Worm (Caenorhabditis elegans) whole organism, mixed stage, embryonic: ENCODE measurements around the gene ZK721.3.

Source experiments
- blmp-1 ChIP-seq: fragments of 150-350 bp; optimal IDR thresholded peaks from 2 replicates; lab custom pipeline; 2014; ENCODE audit warnings: missing biosample characterization, missing genetic modification characterization
- ceh-39 ChIP-seq: fragments of 150-350 bp; optimal IDR thresholded peaks from 2 replicates; lab custom pipeline; 2014; ENCODE audit warnings: missing biosample characterization, missing genetic modification characterization
- ceh-43 ChIP-seq: fragments of 200-800 bp; sonication (Bioruptor generic); optimal IDR thresholded peaks from 2 replicates; lab custom pipeline; 2018; ENCODE audit warnings: mild to moderate bottlenecking, missing genetic modification characterization, moderate library complexity, missing compliant biosample characterization
- ceh-83 ChIP-seq: fragments of 200-800 bp; sonication (Bioruptor generic); optimal IDR thresholded peaks from 2 replicates; lab custom pipeline; 2018; ENCODE audit warnings: mild to moderate bottlenecking, missing genetic modification characterization, missing compliant biosample characterization
- ces-1 ChIP-seq: fragments of 150-350 bp; optimal IDR thresholded peaks from 2 replicates; lab custom pipeline; 2014; ENCODE audit warnings: missing biosample characterization, missing genetic modification reagents, missing genetic modification characterization
- cnd-1 ChIP-seq: fragments of 200-800 bp; sonication (Bioruptor generic); optimal IDR thresholded peaks from 2 replicates; lab custom pipeline; 2018; ENCODE audit warnings: mild to moderate bottlenecking, missing genetic modification characterization, missing compliant biosample characterization
- elt-1 ChIP-seq: sonication (generic microtip); optimal IDR thresholded peaks from 2 replicates; lab custom pipeline; 2017; ENCODE audit warnings: missing genetic modification characterization, mild to moderate bottlenecking, missing compliant biosample characterization, antibody characterized with exemption, moderate library complexity, borderline replicate concordance; ENCODE audit not compliant: insufficient read depth
- elt-3 ChIP-seq: fragments of 150-350 bp; optimal IDR thresholded peaks from 2 replicates; lab custom pipeline; 2014; ENCODE audit warnings: missing biosample characterization, missing genetic modification characterization
- hlh-1 ChIP-seq: fragments of 150-350 bp; optimal IDR thresholded peaks from 2 replicates; lab custom pipeline; 2014; ENCODE audit warnings: missing biosample characterization, missing genetic modification reagents, missing genetic modification characterization
- lin-13 ChIP-seq: fragments of 150-350 bp; optimal IDR thresholded peaks from 2 replicates; lab custom pipeline; 2014; ENCODE audit warnings: missing biosample characterization, missing genetic modification characterization
- lin-32 ChIP-seq: fragments of 200-800 bp; sonication (Bioruptor generic); optimal IDR thresholded peaks from 2 replicates; lab custom pipeline; 2018; ENCODE audit warnings: mild to moderate bottlenecking, missing genetic modification characterization, missing compliant biosample characterization
- lsy-2 ChIP-seq: fragments of 150-350 bp; optimal IDR thresholded peaks from 2 replicates; lab custom pipeline; 2014; ENCODE audit warnings: missing biosample characterization, missing genetic modification characterization
- mab-5 ChIP-seq: fragments of 150-350 bp; optimal IDR thresholded peaks from 2 replicates; lab custom pipeline; 2014; ENCODE audit warnings: missing biosample characterization, missing genetic modification characterization
- mep-1 ChIP-seq: fragments of 150-350 bp; optimal IDR thresholded peaks from 2 replicates; lab custom pipeline; 2017; ENCODE audit warnings: missing biosample characterization, missing genetic modification reagents, missing genetic modification characterization, inconsistent platforms
- mls-2 ChIP-seq: sonication (generic microtip); optimal IDR thresholded peaks from 2 replicates; lab custom pipeline; 2016; ENCODE audit warnings: mild to moderate bottlenecking, missing genetic modification characterization, moderate library complexity, missing compliant biosample characterization
- nhr-12 ChIP-seq: fragments of 150-350 bp; optimal IDR thresholded peaks from 2 replicates; lab custom pipeline; 2014; ENCODE audit warnings: missing biosample characterization, missing genetic modification characterization
- nhr-2 ChIP-seq: fragments of 150-350 bp; optimal IDR thresholded peaks from 2 replicates; lab custom pipeline; 2014; ENCODE audit warnings: missing biosample characterization, missing genetic modification characterization
- nhr-237 ChIP-seq: fragments of 150-350 bp; optimal IDR thresholded peaks from 2 replicates; lab custom pipeline; 2014; ENCODE audit warnings: missing biosample characterization, missing genetic modification characterization
- nhr-28 ChIP-seq: fragments of 150-350 bp; optimal IDR thresholded peaks from 2 replicates; lab custom pipeline; 2014; ENCODE audit warnings: missing biosample characterization, missing genetic modification characterization
- pha-4 ChIP-seq: fragments of 150-350 bp; optimal IDR thresholded peaks from 2 replicates; lab custom pipeline; 2018; ENCODE audit warnings: missing biosample characterization, missing genetic modification reagents, missing genetic modification characterization
- sem-2 ChIP-seq: fragments of 200-800 bp; sonication (Bioruptor generic); optimal IDR thresholded peaks from 2 replicates; lab custom pipeline; 2018; ENCODE audit warnings: mild to moderate bottlenecking, missing genetic modification characterization, missing compliant biosample characterization
- snpc-4 ChIP-seq: fragments of 150-350 bp; optimal IDR thresholded peaks from 2 replicates; lab custom pipeline; 2014; ENCODE audit warnings: missing biosample characterization, missing genetic modification characterization
- sptf-1 ChIP-seq: sonication (generic microtip); optimal IDR thresholded peaks from 2 replicates; lab custom pipeline; 2017; ENCODE audit warnings: mild to moderate bottlenecking, missing genetic modification characterization, moderate library complexity, missing compliant biosample characterization
- tbx-8 ChIP-seq: fragments of 200-800 bp; sonication (Bioruptor generic); optimal IDR thresholded peaks from 2 replicates; lab custom pipeline; 2018; ENCODE audit warnings: mild to moderate bottlenecking, missing genetic modification characterization, moderate library complexity, missing compliant biosample characterization
- unc-120 ChIP-seq: sonication (generic microtip); optimal IDR thresholded peaks from 2 replicates; lab custom pipeline; 2017; ENCODE audit warnings: missing genetic modification characterization, missing compliant biosample characterization; ENCODE audit not compliant: poor library complexity, severe bottlenecking
- unc-39 ChIP-seq: fragments of 150-350 bp; optimal IDR thresholded peaks from 2 replicates; lab custom pipeline; 2014; ENCODE audit warnings: missing biosample characterization, missing genetic modification characterization
- unc-62 ChIP-seq: fragments of 150-350 bp; optimal IDR thresholded peaks from 2 replicates; lab custom pipeline; 2014; ENCODE audit warnings: missing biosample characterization, missing genetic modification reagents, missing genetic modification characterization
- zip-8 ChIP-seq: fragments of 150-350 bp; optimal IDR thresholded peaks from 2 replicates; lab custom pipeline; 2014; ENCODE audit warnings: missing biosample characterization, missing genetic modification characterization
- ztf-11 ChIP-seq: fragments of 150-350 bp; optimal IDR thresholded peaks from 2 replicates; lab custom pipeline; 2014; ENCODE audit warnings: missing biosample characterization, missing genetic modification characterization

The ZK721.3 gene

DNA sequence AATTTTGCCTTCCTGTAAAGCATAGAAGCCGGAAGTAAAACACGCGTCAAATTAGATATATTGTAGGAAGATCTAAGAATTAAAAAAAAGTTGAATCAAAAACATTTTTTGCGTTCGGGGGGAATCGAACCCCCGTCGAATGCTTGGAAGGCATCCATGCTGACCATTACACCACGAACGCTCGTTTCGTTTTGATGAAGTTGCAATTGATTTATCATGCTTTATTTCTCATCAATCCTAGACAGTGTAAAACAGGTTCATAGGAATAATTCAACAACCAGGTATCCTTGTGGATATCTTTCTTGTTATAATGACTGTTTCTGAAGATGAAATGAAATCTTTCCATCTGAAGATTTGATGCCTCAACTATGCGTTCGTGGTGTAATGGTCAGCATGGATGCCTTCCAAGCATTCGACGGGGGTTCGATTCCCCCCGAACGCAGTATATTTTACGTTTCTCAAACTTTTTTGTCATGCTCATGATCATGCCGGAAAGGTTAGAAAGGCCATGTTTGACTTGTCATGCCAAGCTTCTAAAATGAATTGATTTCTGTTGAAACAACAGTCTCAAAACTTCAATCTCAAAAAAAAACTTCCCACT, 35.6 kb downstream of the ZK721.3 start:
- TF ChIP-seq mep-1 (no peak), lsy-2 (tag; lab: Kevin White, UChicago) (no peak), cnd-1 (tag; lab: Kevin White, UChicago) (no peak), sptf-1 (tag; lab: Kevin White, UChicago) (no peak), nhr-12 (tag; lab: Kevin White, UChicago) (no peak), ztf-11 (tag; lab: Kevin White, UChicago) (no peak), nhr-28 (no peak), lin-32 (GFP tag; lab: Kevin White, UChicago) (no peak), lin-13 (tag; lab: Kevin White, UChicago) (no peak), ceh-83 (GFP tag; lab: Kevin White, UChicago) (no peak), tbx-8 (no peak), zip-8 (tag; lab: Kevin White, UChicago) (no peak), snpc-4 (tag; lab: Kevin White, UChicago) (no peak), nhr-2 (tag; lab: Kevin White, UChicago) (no peak), unc-62 (GFP tag; lab: Kevin White, UChicago) (no peak), sem-2 (no peak), mls-2 (tag; lab: Kevin White, UChicago) (no peak)

DNA sequence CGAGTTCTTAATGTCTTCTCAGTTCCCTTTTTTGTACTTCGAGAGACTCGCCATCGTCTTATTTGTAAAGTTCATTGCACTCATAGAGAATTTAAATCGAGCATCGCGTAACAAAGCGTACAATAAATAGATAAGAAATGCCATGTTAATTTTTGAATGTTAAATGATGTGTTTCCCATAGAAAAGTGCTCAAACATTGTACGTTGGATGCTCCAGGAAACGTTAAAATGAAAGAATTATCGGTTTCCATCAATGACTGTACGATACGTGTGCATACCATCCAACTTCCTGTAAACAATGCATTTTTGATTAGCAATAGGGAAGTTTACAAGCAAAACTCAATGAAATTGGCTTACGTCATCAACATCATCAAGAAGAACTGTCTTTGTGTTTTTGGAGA, 36.3 kb downstream of the ZK721.3 start:
- TF ChIP-seq nhr-28 (no peak), mep-1 (no peak), ces-1 (GFP tag; lab: Kevin White, UChicago) (no peak), nhr-2 (tag; lab: Kevin White, UChicago) (no peak)

DNA sequence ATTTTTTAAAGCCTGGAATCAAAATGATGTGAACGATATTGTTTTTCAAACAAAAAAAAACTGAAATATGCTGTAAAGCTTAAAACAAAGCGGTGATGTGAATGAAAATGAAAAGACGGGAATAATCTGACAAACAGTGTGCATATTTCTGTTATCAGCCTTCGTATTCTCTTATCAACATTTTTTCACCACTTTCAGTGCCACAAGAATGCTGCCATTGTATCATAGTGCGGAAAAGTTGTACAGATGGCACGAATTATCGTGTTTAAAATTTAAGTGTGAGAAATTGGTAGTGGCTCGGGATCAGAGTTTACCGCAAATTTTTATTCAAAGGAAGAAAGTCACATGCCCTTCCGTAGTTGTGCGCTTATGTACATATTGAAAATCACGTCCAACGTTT, 40.1 kb downstream of the ZK721.3 start, which contains the start of gene ifd-1:
Gene ifd-1 (minus strand): TSS at position 12 of the 400 bp plus-strand sequence.
- TF ChIP-seq mls-2 (tag; lab: Kevin White, UChicago), result no peak

DNA sequence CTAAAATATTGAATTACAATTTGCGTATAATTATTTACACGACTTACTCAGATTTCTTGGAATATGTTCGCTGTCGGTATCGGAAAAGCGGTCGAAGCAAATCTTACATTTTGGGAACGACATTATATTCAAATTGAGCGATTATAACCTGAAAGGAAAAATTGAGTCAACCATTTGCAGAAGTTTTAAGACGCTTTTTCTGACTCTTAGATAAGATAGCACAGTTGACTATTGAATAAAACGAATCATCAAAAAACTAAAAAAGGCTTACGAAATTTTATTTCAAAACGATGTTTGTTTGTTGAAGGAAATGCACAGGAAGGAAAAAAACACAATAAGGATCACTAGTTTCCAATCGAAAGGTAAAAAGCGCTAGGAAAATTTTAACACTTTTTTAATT, 44.0 kb downstream of the ZK721.3 start, which contains the start of gene rcs-1:
Gene rcs-1 (minus strand): TSS at position 176 of the 400 bp plus-strand sequence.
- TF ChIP-seq pha-4 (tag; lab: Kevin White, UChicago) (no peak), hlh-1 (tag; lab: Kevin White, UChicago) (no peak), ces-1 (GFP tag; lab: Kevin White, UChicago) (no peak), zip-8 (tag; lab: Kevin White, UChicago) (no peak), lsy-2 (tag; lab: Kevin White, UChicago) (no peak), sem-2 (no peak), snpc-4 (tag; lab: Kevin White, UChicago) (no peak), nhr-12 (tag; lab: Kevin White, UChicago) (no peak), nhr-237 (no peak), elt-1 (no peak)
- TF ChIP-seq, all 35 proteins: peak for 0

DNA sequence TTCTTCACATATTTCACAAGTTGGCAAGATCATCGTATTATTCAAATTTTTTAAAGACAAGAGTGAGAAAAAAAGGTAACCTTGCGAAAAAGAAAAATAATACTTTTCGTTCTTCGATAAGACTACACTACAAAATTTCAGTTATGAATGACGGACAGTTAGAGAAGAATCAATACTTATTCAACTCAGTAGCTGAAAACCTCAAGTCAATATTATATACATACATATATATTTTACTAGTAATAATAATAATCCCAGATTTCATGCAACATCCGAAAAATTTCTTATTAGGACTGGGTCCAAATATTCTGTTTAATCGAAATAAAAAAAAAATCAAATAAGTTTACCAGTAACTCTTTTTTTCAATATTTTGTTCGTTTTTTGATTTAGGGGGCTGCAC, 46.8 kb downstream of the ZK721.3 start, which contains the start of gene C28G1.6:
Gene C28G1.6 (minus strand): TSS at position 101 of the 400 bp plus-strand sequence.
- TF ChIP-seq unc-120 (tag; lab: Kevin White, UChicago) (no peak), cnd-1 (tag; lab: Kevin White, UChicago) (no peak), blmp-1 (no peak), mab-5 (tag; lab: Kevin White, UChicago) (no peak), zip-8 (tag; lab: Kevin White, UChicago) (no peak), sptf-1 (tag; lab: Kevin White, UChicago) (no peak), tbx-8 (no peak)

DNA sequence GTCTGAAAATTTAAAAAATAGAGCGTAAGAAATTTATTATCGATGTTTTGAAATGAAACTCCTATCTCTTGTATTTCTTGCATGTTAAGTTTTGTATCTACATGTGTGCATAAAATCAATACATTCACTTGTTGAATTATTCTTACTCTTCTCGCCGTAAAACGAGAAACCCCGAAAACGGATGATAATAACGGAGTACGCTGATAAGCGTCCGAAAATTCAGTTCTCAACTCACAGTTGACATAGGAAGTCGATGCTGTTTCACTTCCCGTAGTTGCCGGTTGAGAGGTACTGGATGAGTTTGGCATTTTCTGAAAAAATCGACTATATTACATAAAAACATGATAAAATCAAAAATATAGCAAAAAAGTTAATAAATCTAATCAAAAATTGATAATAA, 51.1 kb downstream of the ZK721.3 start, which contains the start of gene sec-15:
Gene sec-15 (minus strand): TSS at position 311 of the 400 bp plus-strand sequence.
- TF ChIP-seq elt-3 (no peak), nhr-12 (tag; lab: Kevin White, UChicago) (no peak), ceh-43 (no peak), unc-39 (tag; lab: Kevin White, UChicago) (no peak), ceh-39 (tag; lab: Kevin White, UChicago) (no peak)
